Worm (Caenorhabditis elegans) whole organism, late embryonic: ENCODE measurements around the gene dpy-31.

Experiments used
- C08G9.2 ChIP-seq: sonication (generic microtip); optimal IDR thresholded peaks from 2 replicates; lab custom pipeline; 2016; ENCODE audit warnings: mild to moderate bottlenecking, missing genetic modification characterization, moderate library complexity, missing compliant biosample characterization
- F13H6.1 ChIP-seq: sonication (generic microtip); optimal IDR thresholded peaks from 2 replicates; lab custom pipeline; 2016; ENCODE audit warnings: missing genetic modification characterization, missing compliant biosample characterization
- K02D7.2 ChIP-seq: sonication (generic microtip); optimal IDR thresholded peaks from 2 replicates; lab custom pipeline; 2017; ENCODE audit warnings: mild to moderate bottlenecking, missing genetic modification characterization, missing compliant biosample characterization
- T23F11.4 ChIP-seq: fragments of 200-800 bp; sonication (Bioruptor generic); optimal IDR thresholded peaks from 2 replicates; lab custom pipeline; 2018; ENCODE audit warnings: mild to moderate bottlenecking, missing genetic modification characterization, missing compliant biosample characterization
- Y22D7AL.16 ChIP-seq: sonication (generic microtip); optimal IDR thresholded peaks from 2 replicates; lab custom pipeline; 2016; ENCODE audit warnings: missing genetic modification characterization, missing compliant biosample characterization
- ahr-1 ChIP-seq: sonication (generic microtip); optimal IDR thresholded peaks from 2 replicates; lab custom pipeline; 2016; ENCODE audit warnings: missing genetic modification characterization, missing compliant biosample characterization
- ceh-14 ChIP-seq: sonication (generic microtip); optimal IDR thresholded peaks from 2 replicates; lab custom pipeline; 2016; ENCODE audit warnings: missing genotype, missing genetic modification characterization, missing compliant biosample characterization
- ceh-2 ChIP-seq: sonication (generic microtip); optimal IDR thresholded peaks from 2 replicates; lab custom pipeline; 2016; ENCODE audit warnings: missing genotype, missing genetic modification characterization, missing compliant biosample characterization
- ceh-24 ChIP-seq: sonication (generic microtip); optimal IDR thresholded peaks from 2 replicates; lab custom pipeline; 2016; ENCODE audit warnings: mild to moderate bottlenecking, missing genetic modification characterization, missing compliant biosample characterization
- ceh-31 ChIP-seq: sonication (generic microtip); optimal IDR thresholded peaks from 2 replicates; lab custom pipeline; 2016; ENCODE audit warnings: missing genetic modification characterization, missing compliant biosample characterization
- ceh-45 ChIP-seq: fragments of 200-800 bp; sonication (Bioruptor generic); IDR thresholded peaks from 2 replicates; pipeline ENCODE4 v1.3.6; 2022; ENCODE audit warnings: missing genetic modification reagents, missing genetic modification characterization, missing compliant biosample characterization
- ceh-48 ChIP-seq: sonication (generic microtip); optimal IDR thresholded peaks from 2 replicates; lab custom pipeline; 2016; ENCODE audit warnings: missing genetic modification characterization, inconsistent platforms, missing compliant biosample characterization
- ceh-6 ChIP-seq: fragments of 200-800 bp; sonication (Bioruptor generic); optimal IDR thresholded peaks from 2 replicates; lab custom pipeline; 2018; ENCODE audit warnings: mild to moderate bottlenecking, missing genetic modification characterization, missing compliant biosample characterization
- ceh-9 ChIP-seq: sonication (generic microtip); optimal IDR thresholded peaks from 2 replicates; lab custom pipeline; 2016; ENCODE audit warnings: mild to moderate bottlenecking, missing genetic modification characterization, inconsistent platforms, missing compliant biosample characterization
- che-1 ChIP-seq: sonication (generic microtip); optimal IDR thresholded peaks from 2 replicates; lab custom pipeline; 2016; ENCODE audit warnings: mild to moderate bottlenecking, missing genetic modification characterization, missing compliant biosample characterization
- dmd-4 ChIP-seq: sonication (generic microtip); optimal IDR thresholded peaks from 2 replicates; lab custom pipeline; 2016; ENCODE audit warnings: borderline replicate concordance, missing genetic modification characterization, missing compliant biosample characterization
- elt-2 ChIP-seq: sonication (generic microtip); optimal IDR thresholded peaks from 2 replicates; lab custom pipeline; 2016; ENCODE audit warnings: missing genetic modification reagents, missing genetic modification characterization, missing compliant biosample characterization
- ets-4 ChIP-seq: sonication (generic microtip); optimal IDR thresholded peaks from 2 replicates; lab custom pipeline; 2016; ENCODE audit warnings: missing genetic modification characterization, missing compliant biosample characterization
- fax-1 ChIP-seq: sonication (generic microtip); optimal IDR thresholded peaks from 2 replicates; lab custom pipeline; 2016; ENCODE audit warnings: missing genotype, missing genetic modification characterization, missing compliant biosample characterization
- fkh-10 ChIP-seq: fragments of 150-350 bp; optimal IDR thresholded peaks from 2 replicates; lab custom pipeline; 2014; ENCODE audit warnings: missing biosample characterization, missing genetic modification reagents, missing genetic modification characterization
- fkh-6 ChIP-seq: sonication (generic microtip); optimal IDR thresholded peaks from 2 replicates; lab custom pipeline; 2016; ENCODE audit warnings: missing genetic modification characterization, missing compliant biosample characterization
- gmeb-2 ChIP-seq: sonication (generic microtip); optimal IDR thresholded peaks from 2 replicates; lab custom pipeline; 2016; ENCODE audit warnings: missing genetic modification characterization, inconsistent platforms, missing compliant biosample characterization
- hlh-13 ChIP-seq: fragments of 200-800 bp; sonication (Bioruptor generic); optimal IDR thresholded peaks from 2 replicates; lab custom pipeline; 2018; ENCODE audit warnings: mild to moderate bottlenecking, missing genetic modification characterization, missing compliant biosample characterization
- hlh-30 ChIP-seq: sonication (generic microtip); optimal IDR thresholded peaks from 2 replicates; lab custom pipeline; 2017; ENCODE audit warnings: antibody characterized with exemption, missing genetic modification characterization, missing compliant biosample characterization; ENCODE audit not compliant: insufficient read depth
- hlh-6 ChIP-seq: sonication (generic microtip); optimal IDR thresholded peaks from 2 replicates; lab custom pipeline; 2016; ENCODE audit warnings: missing genotype, missing genetic modification characterization, missing compliant biosample characterization
- lim-6 ChIP-seq: sonication (generic microtip); optimal IDR thresholded peaks from 2 replicates; lab custom pipeline; 2016; ENCODE audit warnings: missing genetic modification characterization, missing compliant biosample characterization
- lin-11 ChIP-seq: fragments of 200-800 bp; sonication (Bioruptor generic); optimal IDR thresholded peaks from 2 replicates; lab custom pipeline; 2018; ENCODE audit warnings: mild to moderate bottlenecking, missing genetic modification characterization, missing compliant biosample characterization
- nhr-11 ChIP-seq: fragments of 150-350 bp; optimal IDR thresholded peaks from 2 replicates; lab custom pipeline; 2014; ENCODE audit warnings: missing biosample characterization, missing genetic modification characterization
- nhr-232 ChIP-seq: sonication (generic microtip); optimal IDR thresholded peaks from 2 replicates; lab custom pipeline; 2016; ENCODE audit warnings: missing genetic modification characterization, missing compliant biosample characterization
- odd-2 ChIP-seq: sonication (generic microtip); optimal IDR thresholded peaks from 2 replicates; lab custom pipeline; 2017; ENCODE audit warnings: antibody characterized with exemption, mild to moderate bottlenecking, missing genetic modification characterization, missing compliant biosample characterization
- pag-3 ChIP-seq: sonication (generic microtip); optimal IDR thresholded peaks from 2 replicates; lab custom pipeline; 2016; ENCODE audit warnings: missing compliant biosample characterization, missing genetic modification characterization, borderline replicate concordance
- pat-9 ChIP-seq: fragments of 200-800 bp; sonication (Bioruptor generic); optimal IDR thresholded peaks from 2 replicates; lab custom pipeline; 2018; ENCODE audit warnings: mild to moderate bottlenecking, missing genetic modification characterization, moderate library complexity, missing compliant biosample characterization
- pha-4 ChIP-seq: fragments of 150-350 bp; optimal IDR thresholded peaks from 2 replicates; lab custom pipeline; 2018; ENCODE audit warnings: missing biosample characterization, missing genetic modification reagents, missing genetic modification characterization
- pqm-1 ChIP-seq: sonication (generic microtip); optimal IDR thresholded peaks from 2 replicates; lab custom pipeline; 2016; ENCODE audit warnings: missing genetic modification characterization, missing compliant biosample characterization
- ref-2 ChIP-seq: sonication (generic microtip); optimal IDR thresholded peaks from 2 replicates; lab custom pipeline; 2016; ENCODE audit warnings: missing genetic modification characterization, missing compliant biosample characterization
- rnt-1 ChIP-seq: sonication (generic microtip); optimal IDR thresholded peaks from 2 replicates; lab custom pipeline; 2016; ENCODE audit warnings: missing genetic modification characterization, missing compliant biosample characterization
- sdc-2 ChIP-seq: sonication (generic microtip); optimal IDR thresholded peaks from 2 replicates; lab custom pipeline; 2016; ENCODE audit warnings: missing genotype, missing genetic modification characterization, missing compliant biosample characterization
- tbx-2 ChIP-seq: sonication (generic microtip); optimal IDR thresholded peaks from 2 replicates; lab custom pipeline; 2016; ENCODE audit warnings: missing genetic modification characterization, missing compliant biosample characterization
- tbx-7 ChIP-seq: sonication (generic microtip); optimal IDR thresholded peaks from 2 replicates; lab custom pipeline; 2016; ENCODE audit warnings: missing genotype, missing genetic modification characterization, missing compliant biosample characterization
- ttx-3 ChIP-seq: sonication (generic microtip); optimal IDR thresholded peaks from 2 replicates; lab custom pipeline; 2016; ENCODE audit warnings: missing genetic modification reagents, missing genetic modification characterization, missing compliant biosample characterization
- unc-3 ChIP-seq, 2 experiments: fragments of 200-800 bp in 1 of 2; sonication (Bioruptor generic) in 1 of 2; sonication (generic microtip) in 1 of 2; conservative IDR thresholded peaks in 1 of 2; optimal IDR thresholded peaks in 1 of 2; 2 replicates each; pipeline versions ENCODE4 v1.3.6 to Lab custom; 2016 to 2022; ENCODE audit warnings: missing compliant biosample characterization in 2 of 2, missing genetic modification characterization in 2 of 2, missing genetic modification reagents in 1 of 2
- unc-42 ChIP-seq: sonication (generic microtip); optimal IDR thresholded peaks from 2 replicates; lab custom pipeline; 2016; ENCODE audit warnings: missing genotype, missing genetic modification characterization, missing compliant biosample characterization
- unc-55 ChIP-seq: sonication (generic microtip); optimal IDR thresholded peaks from 2 replicates; lab custom pipeline; 2017; ENCODE audit warnings: missing biosample characterization, missing genetic modification reagents, missing genetic modification characterization
- zip-5 ChIP-seq: sonication (generic microtip); optimal IDR thresholded peaks from 2 replicates; lab custom pipeline; 2016; ENCODE audit warnings: missing genetic modification characterization, missing compliant biosample characterization
- ztf-16 ChIP-seq: sonication (generic microtip); optimal IDR thresholded peaks from 2 replicates; lab custom pipeline; 2017; ENCODE audit warnings: missing genetic modification characterization, missing compliant biosample characterization

Gene dpy-31

DNA sequence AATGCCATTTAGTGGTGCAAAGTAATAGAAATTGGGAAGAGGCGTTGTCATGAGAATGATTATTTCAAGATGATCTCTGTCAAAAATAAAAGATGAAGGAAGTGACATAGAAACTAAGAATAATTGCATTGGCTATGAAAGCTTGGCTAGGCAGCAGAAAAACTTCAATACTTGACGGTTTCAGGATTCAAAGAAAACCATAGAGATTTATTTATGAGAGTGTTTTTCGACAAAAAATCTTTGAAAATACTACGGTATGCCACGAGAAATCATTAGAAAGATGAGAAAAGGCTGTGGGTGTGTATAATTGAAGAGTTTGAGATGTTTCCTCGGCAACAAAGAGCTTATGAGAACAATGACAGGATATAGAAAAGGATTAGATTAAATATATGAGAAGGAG is 16.5 kb upstream of the dpy-31 start, which contains the start of gene F37C12.14:
Gene F37C12.14, minus strand, starts transcription at position 101 of the 400 bp plus-strand sequence.
- TF ChIP-seq ztf-16 (tag; lab: Kevin White, UChicago) (no peak), ahr-1 (tag; lab: Kevin White, UChicago) (no peak), pat-9 (tag; lab: Kevin White, UChicago) (no peak), ceh-31 (tag; lab: Kevin White, UChicago) (no peak), dmd-4 (tag; lab: Kevin White, UChicago) (no peak), zip-5 (tag; lab: Kevin White, UChicago) (no peak), ceh-14 (tag; lab: Kevin White, UChicago) (no peak), tbx-7 (tag; lab: Kevin White, UChicago) (no peak), lin-11 (tag; lab: Kevin White, UChicago) (no peak), ceh-45 (GFP tag; lab: Robert Waterston, UW) (no peak), ceh-24 (tag; lab: Kevin White, UChicago) (no peak), unc-42 (tag; lab: Kevin White, UChicago) (no peak), che-1 (tag; lab: Kevin White, UChicago) (no peak), pag-3 (tag; lab: Kevin White, UChicago) (no peak), ref-2 (tag; lab: Kevin White, UChicago) (no peak), ceh-48 (tag; lab: Kevin White, UChicago) (no peak), T23F11.4 (GFP tag; lab: Kevin White, UChicago) (no peak)

- peak; percentile 49 for TF ChIP-seq elt-2 (tag; lab: Kevin White, UChicago)
- TF ChIP-seq ceh-48 (tag; lab: Kevin White, UChicago), result no peak
- no peak for TF ChIP-seq K02D7.2 (tag; lab: Kevin White, UChicago)
Measured at ce11 chrIII:7188300-7189052, 13.5 kb upstream of the dpy-31 start, which contains the start of the genes F37C12.21 and F37C12.10. Gene F37C12.21, plus strand, starts transcription at chrIII:7188357. Gene F37C12.10, minus strand, starts transcription at chrIII:7188384.

ce11 chrIII:7189581-7190128 is 12.4 kb upstream of the dpy-31 start, which contains the start of gene rps-21:
Gene rps-21, minus strand, starts transcription at chrIII:7189631.
- peak; percentile 32 for TF ChIP-seq unc-55 (GFP tag; lab: Kevin White, UChicago)
- TF ChIP-seq tbx-2 (tag; lab: Kevin White, UChicago), result peak; percentile 69
- TF ChIP-seq ceh-2 (tag; lab: Kevin White, UChicago), result no peak
- TF ChIP-seq Y22D7AL.16 (tag; lab: Kevin White, UChicago), result no peak
- peak; percentile 71 for TF ChIP-seq ceh-31 (tag; lab: Kevin White, UChicago)
- no peak for TF ChIP-seq nhr-11 (tag; lab: Kevin White, UChicago)
- no peak for TF ChIP-seq pat-9 (tag; lab: Kevin White, UChicago)
- no peak for TF ChIP-seq C08G9.2 (tag; lab: Kevin White, UChicago)
- no peak for TF ChIP-seq F13H6.1
- TF ChIP-seq nhr-232 (tag; lab: Kevin White, UChicago), result no peak
- TF ChIP-seq odd-2 (tag; lab: Kevin White, UChicago), result no peak
- TF ChIP-seq che-1 (tag; lab: Kevin White, UChicago), result no peak
- TF ChIP-seq fkh-6 (tag; lab: Kevin White, UChicago), result no peak
- TF ChIP-seq ceh-48 (tag; lab: Kevin White, UChicago), result peak; percentile 19
- TF ChIP-seq ceh-9 (tag; lab: Kevin White, UChicago), result no peak
- no peak for TF ChIP-seq fax-1 (tag; lab: Kevin White, UChicago)
- TF ChIP-seq gmeb-2 (tag; lab: Kevin White, UChicago), result no peak
- TF ChIP-seq ceh-6 (GFP tag; lab: Kevin White, UChicago), result no peak
- no peak for TF ChIP-seq hlh-6 (tag; lab: Kevin White, UChicago)
- no peak for TF ChIP-seq ets-4 (tag; lab: Kevin White, UChicago)
- no peak for TF ChIP-seq unc-3 (GFP tag; conservative IDR thresholded peaks at IDR 0.05; lab: Robert Waterston, UW)
- no peak for TF ChIP-seq unc-3 (tag; optimal IDR thresholded peaks at IDR 0.05; lab: Kevin White, UChicago)
- no peak for TF ChIP-seq sdc-2 (tag; lab: Kevin White, UChicago)
- TF ChIP-seq pqm-1 (tag; lab: Kevin White, UChicago), result no peak
- no peak for TF ChIP-seq hlh-30 (tag; lab: Kevin White, UChicago)
- no peak for TF ChIP-seq pha-4
- no peak for TF ChIP-seq dmd-4 (tag; lab: Kevin White, UChicago)
- TF ChIP-seq hlh-13, result no peak
- no peak for TF ChIP-seq ttx-3 (tag; lab: Kevin White, UChicago)
- no peak for TF ChIP-seq ztf-16 (tag; lab: Kevin White, UChicago)
- TF ChIP-seq lim-6 (tag; lab: Kevin White, UChicago), result no peak
- no peak for TF ChIP-seq fkh-10 (GFP tag; lab: Kevin White, UChicago)
- peak; percentile 11 for TF ChIP-seq ref-2 (tag; lab: Kevin White, UChicago)
- TF ChIP-seq rnt-1 (tag; lab: Kevin White, UChicago), result peak; percentile 19
